Worm (Caenorhabditis elegans) whole organism, L4/young adult: ENCODE measurements around the gene AC3.12.

Experiments used
- W03F9.2 ChIP-seq: fragments of 150-350 bp; optimal IDR thresholded peaks from 2 replicates; lab custom pipeline; 2014; ENCODE audit warnings: missing biosample characterization, missing genetic modification characterization
- dao-5 ChIP-seq: sonication (generic microtip); optimal IDR thresholded peaks from 2 replicates; lab custom pipeline; 2016; ENCODE audit warnings: missing genotype, missing genetic modification characterization, moderate library complexity, missing compliant biosample characterization
- him-1 ChIP-seq: sonication (generic microtip); optimal IDR thresholded peaks from 2 replicates; lab custom pipeline; 2016; ENCODE audit warnings: missing genotype, missing genetic modification reagents, missing genetic modification characterization, missing compliant biosample characterization

- TF ChIP-seq him-1 (tag; lab: Kevin White, UChicago): no peak
- no peak for TF ChIP-seq dao-5 (tag; lab: Kevin White, UChicago)
- no peak for TF ChIP-seq W03F9.2 (tag; lab: Kevin White, UChicago)
Measured at ce11 chrV:10379761-10380160, 568 bp upstream of the AC3.12 start.
